Worm (Caenorhabditis elegans) whole organism, mixed stage, embryonic: ENCODE data around the gene cutl-3.

Experiments used
- M03D4.4 ChIP-seq: sonication (generic microtip); optimal IDR thresholded peaks from 2 replicates; lab custom pipeline; 2017; ENCODE audit warnings: mild to moderate bottlenecking, missing genetic modification characterization, missing compliant biosample characterization
- bed-3 ChIP-seq: fragments of 200-800 bp; sonication (Bioruptor generic); optimal IDR thresholded peaks from 3 replicates; lab custom pipeline; 2018; ENCODE audit warnings: mild to moderate bottlenecking, missing genetic modification characterization, moderate library complexity, missing compliant biosample characterization
- blmp-1 ChIP-seq: fragments of 150-350 bp; optimal IDR thresholded peaks from 2 replicates; lab custom pipeline; 2014; ENCODE audit warnings: missing biosample characterization, missing genetic modification characterization
- ceh-39 ChIP-seq: fragments of 150-350 bp; optimal IDR thresholded peaks from 2 replicates; lab custom pipeline; 2014; ENCODE audit warnings: missing biosample characterization, missing genetic modification characterization
- ceh-43 ChIP-seq: fragments of 200-800 bp; sonication (Bioruptor generic); optimal IDR thresholded peaks from 2 replicates; lab custom pipeline; 2018; ENCODE audit warnings: mild to moderate bottlenecking, missing genetic modification characterization, moderate library complexity, missing compliant biosample characterization
- ces-1 ChIP-seq: fragments of 150-350 bp; optimal IDR thresholded peaks from 2 replicates; lab custom pipeline; 2014; ENCODE audit warnings: missing biosample characterization, missing genetic modification reagents, missing genetic modification characterization
- cnd-1 ChIP-seq: fragments of 200-800 bp; sonication (Bioruptor generic); optimal IDR thresholded peaks from 2 replicates; lab custom pipeline; 2018; ENCODE audit warnings: mild to moderate bottlenecking, missing genetic modification characterization, missing compliant biosample characterization
- elt-1 ChIP-seq: sonication (generic microtip); optimal IDR thresholded peaks from 2 replicates; lab custom pipeline; 2017; ENCODE audit warnings: missing genetic modification characterization, mild to moderate bottlenecking, missing compliant biosample characterization, antibody characterized with exemption, moderate library complexity, borderline replicate concordance; ENCODE audit not compliant: insufficient read depth
- elt-3 ChIP-seq: fragments of 150-350 bp; optimal IDR thresholded peaks from 2 replicates; lab custom pipeline; 2014; ENCODE audit warnings: missing biosample characterization, missing genetic modification characterization
- flh-1 ChIP-seq: fragments of 200-800 bp; sonication (Bioruptor generic); optimal IDR thresholded peaks from 2 replicates; lab custom pipeline; 2018; ENCODE audit warnings: mild to moderate bottlenecking, missing genetic modification characterization, moderate library complexity, missing compliant biosample characterization
- ham-2 ChIP-seq: fragments of 200-800 bp; sonication (Bioruptor generic); optimal IDR thresholded peaks from 2 replicates; lab custom pipeline; 2018; ENCODE audit warnings: mild to moderate bottlenecking, missing genetic modification characterization, missing compliant biosample characterization
- hlh-1 ChIP-seq: fragments of 150-350 bp; optimal IDR thresholded peaks from 2 replicates; lab custom pipeline; 2014; ENCODE audit warnings: missing biosample characterization, missing genetic modification reagents, missing genetic modification characterization
- lin-13 ChIP-seq: fragments of 150-350 bp; optimal IDR thresholded peaks from 2 replicates; lab custom pipeline; 2014; ENCODE audit warnings: missing biosample characterization, missing genetic modification characterization
- lin-32 ChIP-seq: fragments of 200-800 bp; sonication (Bioruptor generic); optimal IDR thresholded peaks from 2 replicates; lab custom pipeline; 2018; ENCODE audit warnings: mild to moderate bottlenecking, missing genetic modification characterization, missing compliant biosample characterization
- lsy-2 ChIP-seq: fragments of 150-350 bp; optimal IDR thresholded peaks from 2 replicates; lab custom pipeline; 2014; ENCODE audit warnings: missing biosample characterization, missing genetic modification characterization
- mab-5 ChIP-seq: fragments of 150-350 bp; optimal IDR thresholded peaks from 2 replicates; lab custom pipeline; 2014; ENCODE audit warnings: missing biosample characterization, missing genetic modification characterization
- mep-1 ChIP-seq: fragments of 150-350 bp; optimal IDR thresholded peaks from 2 replicates; lab custom pipeline; 2017; ENCODE audit warnings: missing biosample characterization, missing genetic modification reagents, missing genetic modification characterization, inconsistent platforms
- mls-2 ChIP-seq: sonication (generic microtip); optimal IDR thresholded peaks from 2 replicates; lab custom pipeline; 2016; ENCODE audit warnings: mild to moderate bottlenecking, missing genetic modification characterization, moderate library complexity, missing compliant biosample characterization
- nhr-12 ChIP-seq: fragments of 150-350 bp; optimal IDR thresholded peaks from 2 replicates; lab custom pipeline; 2014; ENCODE audit warnings: missing biosample characterization, missing genetic modification characterization
- nhr-2 ChIP-seq: fragments of 150-350 bp; optimal IDR thresholded peaks from 2 replicates; lab custom pipeline; 2014; ENCODE audit warnings: missing biosample characterization, missing genetic modification characterization
- nhr-237 ChIP-seq: fragments of 150-350 bp; optimal IDR thresholded peaks from 2 replicates; lab custom pipeline; 2014; ENCODE audit warnings: missing biosample characterization, missing genetic modification characterization
- nhr-28 ChIP-seq: fragments of 150-350 bp; optimal IDR thresholded peaks from 2 replicates; lab custom pipeline; 2014; ENCODE audit warnings: missing biosample characterization, missing genetic modification characterization
- sem-2 ChIP-seq: fragments of 200-800 bp; sonication (Bioruptor generic); optimal IDR thresholded peaks from 2 replicates; lab custom pipeline; 2018; ENCODE audit warnings: mild to moderate bottlenecking, missing genetic modification characterization, missing compliant biosample characterization
- snpc-4 ChIP-seq: fragments of 150-350 bp; optimal IDR thresholded peaks from 2 replicates; lab custom pipeline; 2014; ENCODE audit warnings: missing biosample characterization, missing genetic modification characterization
- sptf-1 ChIP-seq: sonication (generic microtip); optimal IDR thresholded peaks from 2 replicates; lab custom pipeline; 2017; ENCODE audit warnings: mild to moderate bottlenecking, missing genetic modification characterization, moderate library complexity, missing compliant biosample characterization
- tbx-8 ChIP-seq: fragments of 200-800 bp; sonication (Bioruptor generic); optimal IDR thresholded peaks from 2 replicates; lab custom pipeline; 2018; ENCODE audit warnings: mild to moderate bottlenecking, missing genetic modification characterization, moderate library complexity, missing compliant biosample characterization
- unc-120 ChIP-seq: sonication (generic microtip); optimal IDR thresholded peaks from 2 replicates; lab custom pipeline; 2017; ENCODE audit warnings: missing genetic modification characterization, missing compliant biosample characterization; ENCODE audit not compliant: poor library complexity, severe bottlenecking
- unc-39 ChIP-seq: fragments of 150-350 bp; optimal IDR thresholded peaks from 2 replicates; lab custom pipeline; 2014; ENCODE audit warnings: missing biosample characterization, missing genetic modification characterization
- unc-62 ChIP-seq: fragments of 150-350 bp; optimal IDR thresholded peaks from 2 replicates; lab custom pipeline; 2014; ENCODE audit warnings: missing biosample characterization, missing genetic modification reagents, missing genetic modification characterization
- zip-8 ChIP-seq: fragments of 150-350 bp; optimal IDR thresholded peaks from 2 replicates; lab custom pipeline; 2014; ENCODE audit warnings: missing biosample characterization, missing genetic modification characterization
- ztf-11 ChIP-seq: fragments of 150-350 bp; optimal IDR thresholded peaks from 2 replicates; lab custom pipeline; 2014; ENCODE audit warnings: missing biosample characterization, missing genetic modification characterization

cutl-3 gene

DNA sequence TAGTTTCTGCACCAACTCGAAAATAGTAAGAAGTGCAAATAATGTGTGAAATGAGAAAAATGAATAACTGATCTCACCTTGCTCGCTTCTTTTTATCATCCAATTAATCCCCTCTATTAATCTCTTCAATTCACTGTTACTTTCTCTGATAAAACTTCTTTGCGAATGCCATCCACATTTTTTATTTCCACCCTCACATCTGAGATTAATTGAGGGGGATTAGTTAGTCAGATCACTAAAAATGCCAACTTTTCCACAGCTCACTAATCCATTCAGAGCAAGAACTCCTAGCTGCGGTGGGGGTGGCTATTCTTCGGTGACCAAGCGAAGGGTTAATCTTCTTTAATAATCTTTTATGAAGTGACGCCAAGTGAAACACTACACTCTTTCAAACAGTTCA lies 35.8 kb upstream of the cutl-3 start, which contains the start of gene dsc-1:
Gene dsc-1 (minus strand): TSS at position 46 of the 400 bp plus-strand sequence.
- TF ChIP-seq hlh-1 (tag; lab: Kevin White, UChicago) (no peak), bed-3 (GFP tag; lab: Kevin White, UChicago) (no peak), ces-1 (GFP tag; lab: Kevin White, UChicago) (no peak), tbx-8 (no peak), ham-2 (GFP tag; lab: Kevin White, UChicago) (no peak), unc-120 (tag; lab: Kevin White, UChicago) (no peak), elt-1 (no peak), ceh-39 (tag; lab: Kevin White, UChicago) (no peak), unc-39 (tag; lab: Kevin White, UChicago) (no peak), mep-1 (tag; lab: Kevin White, UChicago) (no peak), nhr-28 (tag; lab: Kevin White, UChicago) (no peak), cnd-1 (tag; lab: Kevin White, UChicago) (no peak)

DNA sequence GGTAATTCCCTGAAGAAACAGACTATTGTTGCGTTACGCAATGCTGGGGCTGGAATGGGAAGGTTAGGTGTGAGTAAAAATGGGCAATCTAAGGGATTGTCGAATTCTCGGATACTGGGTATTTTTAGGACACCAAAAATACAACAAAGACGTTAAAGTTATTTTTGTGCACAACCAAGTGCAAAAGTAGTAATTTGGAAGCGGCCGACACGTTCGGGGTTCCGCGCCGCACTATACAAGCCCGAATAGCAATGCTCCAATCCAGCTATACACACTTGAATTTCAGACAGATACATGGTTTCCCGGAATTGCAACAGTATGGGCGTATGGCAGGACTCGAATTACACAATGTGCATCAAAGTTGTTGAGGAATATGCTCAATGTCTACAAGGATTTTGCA lies 29.0 kb upstream of the cutl-3 start:
- no peak for TF ChIP-seq ceh-43
- TF ChIP-seq bed-3 (GFP tag; lab: Kevin White, UChicago) = no peak

ce11 chrX:15027566-15027965 lies 28.6 kb upstream of the cutl-3 start:
- no peak for TF ChIP-seq ham-2 (GFP tag; lab: Kevin White, UChicago)
- TF ChIP-seq lin-32 (GFP tag; lab: Kevin White, UChicago) = no peak
- no peak for TF ChIP-seq unc-120 (tag; lab: Kevin White, UChicago)
- TF ChIP-seq tbx-8 = no peak

- no peak for TF ChIP-seq unc-62
- no peak for TF ChIP-seq mab-5 (tag; lab: Kevin White, UChicago)
- TF ChIP-seq M03D4.4 = no peak
- no peak for TF ChIP-seq hlh-1 (tag; lab: Kevin White, UChicago)
- TF ChIP-seq cnd-1 (tag; lab: Kevin White, UChicago) = no peak
- no peak for TF ChIP-seq ces-1 (GFP tag; lab: Kevin White, UChicago)
- TF ChIP-seq sptf-1 (tag; lab: Kevin White, UChicago) = no peak
- no peak for TF ChIP-seq ceh-43
- TF ChIP-seq bed-3 (GFP tag; lab: Kevin White, UChicago) = no peak
- no peak for TF ChIP-seq unc-39 (tag; lab: Kevin White, UChicago)
- TF ChIP-seq blmp-1 = no peak
- TF ChIP-seq snpc-4 (tag; lab: Kevin White, UChicago) = no peak
- no peak for TF ChIP-seq mep-1 (tag; lab: Kevin White, UChicago)
- TF ChIP-seq elt-3 = no peak
- TF ChIP-seq flh-1 (GFP tag; lab: Kevin White, UChicago) = no peak
- TF ChIP-seq lin-32 (GFP tag; lab: Kevin White, UChicago) = no peak
- TF ChIP-seq tbx-8 = no peak
- TF ChIP-seq sem-2 = no peak
These were observed 27.0 kb upstream of the cutl-3 start, which contains the start of gene seb-3 for ce11 chrX:15026008-15026407. Gene seb-3 (plus strand): TSS chrX:15026308.

ce11 chrX:15016102-15016501 lies 17.1 kb upstream of the cutl-3 start:
- TF ChIP-seq unc-120 (tag; lab: Kevin White, UChicago) (no peak), sptf-1 (tag; lab: Kevin White, UChicago) (peak; percentile 7), mep-1 (tag; lab: Kevin White, UChicago) (no peak)

DNA sequence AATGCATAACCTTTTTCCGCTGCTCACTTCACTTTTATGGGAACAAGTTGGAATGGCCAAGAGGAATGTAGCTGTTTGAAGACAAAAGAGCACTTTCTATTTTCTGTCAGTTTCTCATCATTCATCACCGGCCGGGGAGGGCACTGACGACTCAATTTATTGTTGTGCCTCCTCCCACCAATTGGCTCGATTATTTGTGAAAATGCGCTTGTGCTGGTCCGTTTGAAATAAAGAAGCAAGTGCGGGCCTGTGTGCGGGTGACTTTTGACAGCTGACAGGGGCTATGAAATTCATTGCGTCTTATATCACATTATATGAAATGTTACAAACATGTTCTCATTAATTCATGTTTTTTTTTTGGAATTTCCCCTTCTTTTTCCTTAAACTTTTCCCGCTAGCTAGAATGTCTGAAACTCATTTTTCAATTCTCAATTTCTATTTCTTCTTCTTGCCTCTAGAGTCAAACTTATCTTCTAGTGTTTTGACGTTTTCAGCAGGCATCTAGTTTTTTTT lies 15.0 kb upstream of the cutl-3 start:
- TF ChIP-seq bed-3 (GFP tag; lab: Kevin White, UChicago) (no peak), elt-3 (no peak), unc-62 (peak; percentile 77), snpc-4 (tag; lab: Kevin White, UChicago) (no peak), ceh-39 (tag; lab: Kevin White, UChicago) (no peak), ztf-11 (tag; lab: Kevin White, UChicago) (no peak), nhr-12 (tag; lab: Kevin White, UChicago) (no peak), lin-32 (GFP tag; lab: Kevin White, UChicago) (no peak), unc-120 (tag; lab: Kevin White, UChicago) (peak; percentile 72), cnd-1 (tag; lab: Kevin White, UChicago) (no peak), nhr-2 (tag; lab: Kevin White, UChicago) (no peak), nhr-28 (tag; lab: Kevin White, UChicago) (no peak), zip-8 (tag; lab: Kevin White, UChicago) (no peak), mep-1 (tag; lab: Kevin White, UChicago) (no peak), M03D4.4 (no peak), elt-1 (no peak), mab-5 (tag; lab: Kevin White, UChicago) (no peak), lsy-2 (tag; lab: Kevin White, UChicago) (no peak), sptf-1 (tag; lab: Kevin White, UChicago) (no peak), mls-2 (tag; lab: Kevin White, UChicago) (no peak), ham-2 (GFP tag; lab: Kevin White, UChicago) (no peak), sem-2 (no peak), ces-1 (GFP tag; lab: Kevin White, UChicago) (no peak), hlh-1 (tag; lab: Kevin White, UChicago) (peak; percentile 95), lin-13 (tag; lab: Kevin White, UChicago) (no peak), nhr-237 (tag; lab: Kevin White, UChicago) (no peak), unc-39 (tag; lab: Kevin White, UChicago) (no peak)
